Worm (Caenorhabditis elegans) whole organism, late embryonic: Measurements from ENCODE around the gene fbxb-105.

Experiments
- C08G9.2 ChIP-seq: sonication (generic microtip); optimal IDR thresholded peaks from 2 replicates; lab custom pipeline; 2016; ENCODE audit warnings: mild to moderate bottlenecking, missing genetic modification characterization, moderate library complexity, missing compliant biosample characterization
- T23F11.4 ChIP-seq: fragments of 200-800 bp; sonication (Bioruptor generic); optimal IDR thresholded peaks from 2 replicates; lab custom pipeline; 2018; ENCODE audit warnings: mild to moderate bottlenecking, missing genetic modification characterization, missing compliant biosample characterization
- ceh-18 ChIP-seq: sonication (generic microtip); optimal IDR thresholded peaks from 2 replicates; lab custom pipeline; 2016; ENCODE audit warnings: missing genetic modification characterization, missing compliant biosample characterization
- ceh-2 ChIP-seq: sonication (generic microtip); optimal IDR thresholded peaks from 2 replicates; lab custom pipeline; 2016; ENCODE audit warnings: missing genotype, missing genetic modification characterization, missing compliant biosample characterization
- ceh-22 ChIP-seq: sonication (generic microtip); optimal IDR thresholded peaks from 2 replicates; lab custom pipeline; 2017; ENCODE audit warnings: missing biosample characterization, missing genetic modification characterization
- ceh-30 ChIP-seq: fragments of 150-350 bp; optimal IDR thresholded peaks from 2 replicates; lab custom pipeline; 2014; ENCODE audit warnings: missing biosample characterization, missing genetic modification characterization
- ceh-31 ChIP-seq: sonication (generic microtip); optimal IDR thresholded peaks from 2 replicates; lab custom pipeline; 2016; ENCODE audit warnings: missing genetic modification characterization, missing compliant biosample characterization
- ceh-45 ChIP-seq: fragments of 200-800 bp; sonication (Bioruptor generic); IDR thresholded peaks from 2 replicates; pipeline ENCODE4 v1.3.6; 2022; ENCODE audit warnings: missing genetic modification reagents, missing genetic modification characterization, missing compliant biosample characterization
- ceh-48 ChIP-seq: sonication (generic microtip); optimal IDR thresholded peaks from 2 replicates; lab custom pipeline; 2016; ENCODE audit warnings: missing genetic modification characterization, inconsistent platforms, missing compliant biosample characterization
- che-1 ChIP-seq: sonication (generic microtip); optimal IDR thresholded peaks from 2 replicates; lab custom pipeline; 2016; ENCODE audit warnings: mild to moderate bottlenecking, missing genetic modification characterization, missing compliant biosample characterization
- dve-1 ChIP-seq: sonication (generic microtip); optimal IDR thresholded peaks from 2 replicates; lab custom pipeline; 2017; ENCODE audit warnings: antibody characterized with exemption, mild to moderate bottlenecking, missing genetic modification characterization, missing compliant biosample characterization
- elt-4 ChIP-seq: sonication (generic microtip); optimal IDR thresholded peaks from 2 replicates; lab custom pipeline; 2016; ENCODE audit warnings: missing genetic modification characterization, missing compliant biosample characterization
- eyg-1 ChIP-seq: sonication (generic microtip); optimal IDR thresholded peaks from 2 replicates; lab custom pipeline; 2016; ENCODE audit warnings: missing genotype, missing genetic modification characterization, missing compliant biosample characterization
- fax-1 ChIP-seq: sonication (generic microtip); optimal IDR thresholded peaks from 2 replicates; lab custom pipeline; 2016; ENCODE audit warnings: missing genotype, missing genetic modification characterization, missing compliant biosample characterization
- gmeb-2 ChIP-seq: sonication (generic microtip); optimal IDR thresholded peaks from 2 replicates; lab custom pipeline; 2016; ENCODE audit warnings: missing genetic modification characterization, inconsistent platforms, missing compliant biosample characterization
- hlh-6 ChIP-seq: sonication (generic microtip); optimal IDR thresholded peaks from 2 replicates; lab custom pipeline; 2016; ENCODE audit warnings: missing genotype, missing genetic modification characterization, missing compliant biosample characterization
- lim-6 ChIP-seq: sonication (generic microtip); optimal IDR thresholded peaks from 2 replicates; lab custom pipeline; 2016; ENCODE audit warnings: missing genetic modification characterization, missing compliant biosample characterization
- mec-3 ChIP-seq: sonication (generic microtip); optimal IDR thresholded peaks from 2 replicates; lab custom pipeline; 2016; ENCODE audit warnings: borderline replicate concordance, missing genetic modification characterization, missing compliant biosample characterization
- odd-2 ChIP-seq: sonication (generic microtip); optimal IDR thresholded peaks from 2 replicates; lab custom pipeline; 2017; ENCODE audit warnings: antibody characterized with exemption, mild to moderate bottlenecking, missing genetic modification characterization, missing compliant biosample characterization
- pag-3 ChIP-seq: sonication (generic microtip); optimal IDR thresholded peaks from 2 replicates; lab custom pipeline; 2016; ENCODE audit warnings: missing compliant biosample characterization, missing genetic modification characterization, borderline replicate concordance
- pat-9 ChIP-seq: fragments of 200-800 bp; sonication (Bioruptor generic); optimal IDR thresholded peaks from 2 replicates; lab custom pipeline; 2018; ENCODE audit warnings: mild to moderate bottlenecking, missing genetic modification characterization, moderate library complexity, missing compliant biosample characterization
- pqm-1 ChIP-seq: sonication (generic microtip); optimal IDR thresholded peaks from 2 replicates; lab custom pipeline; 2016; ENCODE audit warnings: missing genetic modification characterization, missing compliant biosample characterization
- ref-2 ChIP-seq: sonication (generic microtip); optimal IDR thresholded peaks from 2 replicates; lab custom pipeline; 2016; ENCODE audit warnings: missing genetic modification characterization, missing compliant biosample characterization
- sox-2 ChIP-seq: fragments of 200-800 bp; sonication (Bioruptor generic); IDR thresholded peaks from 2 replicates; pipeline ENCODE4 v1.3.6; 2022; ENCODE audit warnings: missing genetic modification reagents, missing genetic modification characterization, missing compliant biosample characterization
- tbx-7 ChIP-seq: sonication (generic microtip); optimal IDR thresholded peaks from 2 replicates; lab custom pipeline; 2016; ENCODE audit warnings: missing genotype, missing genetic modification characterization, missing compliant biosample characterization
- unc-42 ChIP-seq: sonication (generic microtip); optimal IDR thresholded peaks from 2 replicates; lab custom pipeline; 2016; ENCODE audit warnings: missing genotype, missing genetic modification characterization, missing compliant biosample characterization
- unc-55 ChIP-seq: sonication (generic microtip); optimal IDR thresholded peaks from 2 replicates; lab custom pipeline; 2017; ENCODE audit warnings: missing biosample characterization, missing genetic modification reagents, missing genetic modification characterization

The fbxb-105 gene

ce11 chrII:2734266-2734665 lies 36.4 kb downstream of the fbxb-105 start:
- peak; percentile 82 for TF ChIP-seq dve-1 (tag; lab: Kevin White, UChicago)
- TF ChIP-seq ceh-30 (tag; lab: Kevin White, UChicago): no peak

DNA sequence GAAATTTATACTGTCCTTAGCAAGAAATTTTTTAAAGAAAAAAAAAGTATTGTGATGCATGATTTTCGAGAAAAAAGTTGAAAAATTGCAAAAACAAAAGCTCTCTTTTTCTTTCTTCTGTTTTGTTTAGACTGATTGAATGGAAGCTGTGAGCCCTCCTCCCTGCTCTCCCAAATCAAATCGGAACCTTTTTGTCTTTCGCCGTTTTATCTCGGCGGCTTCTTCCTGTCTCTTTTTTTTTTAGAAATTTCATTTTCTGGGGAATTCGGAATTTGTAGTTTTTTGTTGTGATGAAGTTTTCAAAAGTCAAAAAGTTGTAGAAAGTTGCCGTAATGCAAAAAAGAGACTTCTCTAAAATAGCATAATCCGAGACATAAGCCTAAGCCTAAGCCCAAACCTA lies 40.0 kb downstream of the fbxb-105 start:
- no peak for TF ChIP-seq elt-4 (tag; lab: Kevin White, UChicago)
- TF ChIP-seq T23F11.4 (GFP tag; lab: Kevin White, UChicago): no peak
- TF ChIP-seq gmeb-2 (tag; lab: Kevin White, UChicago): no peak
- peak; percentile 34 for TF ChIP-seq unc-42 (tag; lab: Kevin White, UChicago)
- TF ChIP-seq pat-9: no peak

ce11 chrII:2726774-2727173 lies 43.9 kb downstream of the fbxb-105 start:
- no peak for TF ChIP-seq ref-2 (tag; lab: Kevin White, UChicago)
- TF ChIP-seq unc-55 (GFP tag; lab: Kevin White, UChicago): peak; percentile 52
- TF ChIP-seq fax-1 (tag; lab: Kevin White, UChicago): no peak
- no peak for TF ChIP-seq pag-3

DNA sequence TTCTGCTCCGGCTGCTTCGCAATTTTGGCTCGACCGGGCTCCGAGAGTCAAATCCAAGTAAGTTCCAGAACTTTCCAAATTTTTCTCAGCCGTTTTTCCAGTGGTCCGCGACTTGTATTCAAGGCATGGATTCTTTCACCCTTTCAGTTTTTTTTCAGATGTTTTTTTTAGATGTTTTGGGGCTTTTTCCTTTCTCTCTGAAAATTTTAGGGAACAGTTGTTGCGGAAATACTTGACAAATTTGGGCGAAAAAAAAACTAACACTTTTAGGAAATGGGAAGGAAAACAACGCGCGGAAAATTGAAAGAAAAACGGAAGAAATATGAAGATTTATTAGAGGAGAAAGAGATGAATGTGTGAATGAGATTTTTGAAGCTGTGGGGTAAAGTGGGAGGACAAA lies 45.1 kb downstream of the fbxb-105 start, which contains the start of the genes T05A8.11 and nep-2:
TSS of gene T05A8.11 (minus strand) at position 101 of the 400 bp plus-strand sequence.
TSS of gene nep-2 (minus strand) at position 192 of the 400 bp plus-strand sequence.
- TF ChIP-seq tbx-7 (no peak), ceh-45 (no peak), mec-3 (tag; lab: Kevin White, UChicago) (no peak), ceh-18 (tag; lab: Kevin White, UChicago) (no peak), ceh-2 (tag; lab: Kevin White, UChicago) (no peak), eyg-1 (tag; lab: Kevin White, UChicago) (no peak), C08G9.2 (tag; lab: Kevin White, UChicago) (no peak), sox-2 (GFP tag; lab: Robert Waterston, UW) (no peak), hlh-6 (tag; lab: Kevin White, UChicago) (no peak), lim-6 (tag; lab: Kevin White, UChicago) (no peak), ceh-22 (tag; lab: Kevin White, UChicago) (no peak), fax-1 (tag; lab: Kevin White, UChicago) (no peak), odd-2 (tag; lab: Kevin White, UChicago) (no peak), pat-9 (no peak), ceh-31 (no peak)

DNA sequence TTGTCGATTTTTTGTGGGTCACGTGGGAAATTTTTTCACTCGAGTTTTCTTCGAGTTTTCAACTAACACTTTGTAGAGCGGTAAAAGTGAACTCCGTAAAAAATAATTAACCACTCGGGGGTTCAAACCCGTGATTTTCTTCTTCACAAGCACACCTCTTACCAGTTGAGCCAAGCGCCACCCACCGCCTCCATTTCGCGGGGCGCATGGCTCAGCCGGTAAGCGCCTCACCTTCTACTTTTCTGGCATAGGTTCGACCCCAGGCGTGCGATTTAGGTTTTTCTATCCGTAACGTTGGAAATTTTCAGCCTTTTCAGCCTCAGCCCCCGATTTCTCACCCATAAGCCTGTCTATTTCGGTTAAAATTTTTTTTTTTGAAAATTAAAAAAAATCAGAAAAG lies 48.7 kb downstream of the fbxb-105 start:
- no peak for TF ChIP-seq che-1 (tag; lab: Kevin White, UChicago)
- TF ChIP-seq ceh-18 (tag; lab: Kevin White, UChicago): no peak
- no peak for TF ChIP-seq ceh-48 (tag; lab: Kevin White, UChicago)
- TF ChIP-seq pqm-1 (tag; lab: Kevin White, UChicago): no peak
